Comparison of ENCODE assay signal across 1 fruit fly cellular context in the genomic region with DNA sequence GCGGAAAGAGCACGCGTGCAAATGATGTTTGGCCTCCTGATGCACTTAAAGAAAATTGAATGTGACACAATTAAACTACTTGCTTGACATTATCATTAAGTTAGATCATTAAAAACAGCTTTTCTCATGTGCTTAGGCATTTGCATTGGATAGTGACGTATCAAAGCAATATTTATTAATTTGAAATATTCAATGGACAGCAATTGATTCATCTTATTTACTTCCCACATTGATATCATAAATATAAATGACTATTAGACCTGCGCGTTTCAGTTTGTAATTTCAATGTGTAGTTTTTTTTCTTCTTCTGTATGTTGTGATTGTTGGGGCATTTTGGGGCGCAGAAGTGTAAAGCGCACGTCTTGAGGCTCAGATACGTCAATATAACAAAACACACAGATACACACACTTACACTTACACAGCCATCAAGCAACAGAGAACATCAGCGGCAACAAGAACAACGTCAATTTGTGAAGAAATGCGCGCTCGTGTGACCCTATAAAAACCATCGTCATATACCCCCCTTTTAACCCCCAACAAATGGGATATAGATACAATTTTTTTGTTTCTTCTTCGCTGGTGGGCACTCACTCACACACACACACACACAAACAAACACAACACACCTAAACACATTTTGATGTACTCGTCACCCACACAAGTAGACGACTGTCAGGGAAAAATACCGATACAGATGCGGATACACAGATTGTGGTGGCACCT.
TF ChIP-seq lines count a peak whose summit lies in the region.

No protein-coding gene starts in this region.

TF ChIP-seq in whole organism, embryonic, 481 proteins besides CTCF, POLR2A, EP300 and RAD21 (continued from another document and continues in another):
- TF ChIP-seq CG32532 (GFP tag; IDR thresholded peaks at IDR 0.05; lab: Robert Waterston, UW) (peak; percentile 46; the same call in 1 of the 2 replicates), CG3163 (GFP tag; optimal IDR thresholded peaks at IDR 0.05; lab: Kevin White, UChicago) (peak; percentile 24), ssp (GFP tag; IDR thresholded peaks at IDR 0.05; lab: Robert Waterston, UW) (peak; percentile 58), Awh (GFP tag; IDR thresholded peaks at IDR 0.05; lab: Robert Waterston, UW) (peak; percentile 71), Abd-B (GFP tag; optimal IDR thresholded peaks at IDR 0.05; lab: Kevin White, UChicago) (peak; percentile 60), CG7745 (tag; optimal IDR thresholded peaks at IDR 0.05; lab: Kevin White, UChicago) (no peak), Bdp1 (GFP tag; optimal IDR thresholded peaks at IDR 0.05; lab: Kevin White, UChicago) (peak; percentile 14), Camta (GFP tag; optimal IDR thresholded peaks at IDR 0.05; lab: Kevin White, UChicago) (peak; percentile 47), CG4360 (GFP tag; IDR thresholded peaks at IDR 0.05; lab: Robert Waterston, UW) (peak; percentile 20; the same call in 1 of the 2 replicates), Gsc (GFP tag; IDR thresholded peaks at IDR 0.05; lab: Robert Waterston, UW) (no peak), Bgb (GFP tag; IDR thresholded peaks at IDR 0.05; lab: Robert Waterston, UW; ENCODE audit: partially characterized antibody) (no peak), CG11696 (GFP tag; IDR thresholded peaks at IDR 0.05; lab: Robert Waterston, UW) (no peak), Lim3 (GFP tag; IDR thresholded peaks at IDR 0.05; lab: Robert Waterston, UW) (no peak), D19A (tag; optimal IDR thresholded peaks at IDR 0.05; lab: Kevin White, UChicago) (peak; percentile 71), Fer3 (tag; optimal IDR thresholded peaks at IDR 0.05; lab: Kevin White, UChicago) (peak; percentile 68), CG3726 (GFP tag; IDR thresholded peaks at IDR 0.05; lab: Robert Waterston, UW) (0 out of 3 replicates have a peak, but pooled peaks have one; percentile 37), pros (GFP tag; optimal IDR thresholded peaks at IDR 0.05; lab: Kevin White, UChicago) (peak; percentile 18), chn (GFP tag; optimal IDR thresholded peaks at IDR 0.05; lab: Kevin White, UChicago) (peak; percentile 74), CG11456 (GFP tag; IDR thresholded peaks at IDR 0.05; lab: Robert Waterston, UW) (0 out of 3 replicates have a peak, but pooled peaks have one; percentile 48), Mes4 (GFP tag; optimal IDR thresholded peaks at IDR 0.05; lab: Kevin White, UChicago) (peak; percentile 48), CG8089 (GFP tag; optimal IDR thresholded peaks at IDR 0.05; lab: Kevin White, UChicago) (peak; percentile 9), Hand (GFP tag; optimal IDR thresholded peaks at IDR 0.05; lab: Kevin White, UChicago) (peak; percentile 67), CG34224 (GFP tag; IDR thresholded peaks at IDR 0.05; lab: Robert Waterston, UW; ENCODE audit: partially characterized antibody) (no peak), stwl (tag; optimal IDR thresholded peaks at IDR 0.05; lab: Kevin White, UChicago) (no peak), en (GFP tag; optimal IDR thresholded peaks at IDR 0.05; lab: Kevin White, UChicago) (peak; percentile 53), ham (GFP tag; IDR thresholded peaks at IDR 0.05; lab: Robert Waterston, UW) (no peak), CG9797 (GFP tag; optimal IDR thresholded peaks at IDR 0.05; lab: Kevin White, UChicago) (no peak), bsh (GFP tag; optimal IDR thresholded peaks at IDR 0.05; lab: Kevin White, UChicago) (peak; percentile 22 to 82), Stat92E (GFP tag; optimal IDR thresholded peaks at IDR 0.05; lab: Kevin White, UChicago) (no peak), CG17829 (tag; optimal IDR thresholded peaks at IDR 0.05; lab: Kevin White, UChicago) (peak; percentile 72), Usf (GFP tag; optimal IDR thresholded peaks at IDR 0.05; lab: Kevin White, UChicago) (peak; percentile 20), sc (optimal IDR thresholded peaks at IDR 0.05; lab: Kevin White, UChicago) (no peak), sc (GFP tag; optimal IDR thresholded peaks at IDR 0.05; lab: Kevin White, UChicago) (peak; percentile 54), CG7357 (GFP tag; IDR thresholded peaks at IDR 0.05; lab: Robert Waterston, UW) (peak; percentile 36; the same call in 1 of the 3 replicates), CG8924 (tag; optimal IDR thresholded peaks at IDR 0.05; lab: Kevin White, UChicago) (peak; percentile 80), CG4820 (GFP tag; optimal IDR thresholded peaks at IDR 0.05; lab: Kevin White, UChicago) (peak; percentile 70), org-1 (GFP tag; optimal IDR thresholded peaks at IDR 0.05; lab: Kevin White, UChicago) (peak; percentile 69), gro (GFP tag; optimal IDR thresholded peaks at IDR 0.05; lab: Kevin White, UChicago) (peak; percentile 12), CG16815 (GFP tag; optimal IDR thresholded peaks at IDR 0.05; lab: Kevin White, UChicago) (peak; percentile 32), hb (GFP tag; IDR thresholded peaks at IDR 0.05; lab: Robert Waterston, UW; ENCODE audit: partially characterized antibody) (no peak), jigr1 (GFP tag; IDR thresholded peaks at IDR 0.05; lab: Robert Waterston, UW) (peak; percentile 57; the same call in 1 of the 3 replicates), Ssrp (tag; optimal IDR thresholded peaks at IDR 0.05; lab: Kevin White, UChicago) (peak; percentile 72), br (optimal IDR thresholded peaks at IDR 0.05; lab: Kevin White, UChicago) (no peak), CG11723 (GFP tag; optimal IDR thresholded peaks at IDR 0.05; lab: Kevin White, UChicago) (peak; percentile 56), CG17359 (tag; optimal IDR thresholded peaks at IDR 0.05; lab: Kevin White, UChicago) (peak; percentile 74), CG4707 (GFP tag; optimal IDR thresholded peaks at IDR 0.05; lab: Kevin White, UChicago) (peak; percentile 37), CG3847 (GFP tag; IDR thresholded peaks at IDR 0.05; lab: Robert Waterston, UW) (peak; percentile 57), Drgx (GFP tag; IDR thresholded peaks at IDR 0.05; lab: Robert Waterston, UW) (0 out of 2 replicates have a peak, but pooled peaks have one; percentile 19), CG10267 (tag; optimal IDR thresholded peaks at IDR 0.05; lab: Kevin White, UChicago) (peak; percentile 66), CG6683 (GFP tag; optimal IDR thresholded peaks at IDR 0.05; lab: Kevin White, UChicago) (peak; percentile 45), CG14860 (GFP tag; IDR thresholded peaks at IDR 0.05; lab: Robert Waterston, UW; ENCODE audit: partially characterized antibody) (no peak), sima (GFP tag; optimal IDR thresholded peaks at IDR 0.05; lab: Kevin White, UChicago) (no peak), zen2 (GFP tag; IDR thresholded peaks at IDR 0.05; lab: Robert Waterston, UW; ENCODE audit: partially characterized antibody) (no peak), Ptx1 (GFP tag; IDR thresholded peaks at IDR 0.05; lab: Robert Waterston, UW) (peak; percentile 77), zfh1 (GFP tag; IDR thresholded peaks at IDR 0.05; lab: Robert Waterston, UW) (peak; percentile 56; the same call in 2 of the 3 replicates), CG17568 (GFP tag; optimal IDR thresholded peaks at IDR 0.05; lab: Kevin White, UChicago) (peak; percentile 63), CG18476 (GFP tag; optimal IDR thresholded peaks at IDR 0.05; lab: Kevin White, UChicago) (peak; percentile 62), CG31441 (GFP tag; IDR thresholded peaks at IDR 0.05; lab: Robert Waterston, UW) (peak; percentile 77), jing (GFP tag; optimal IDR thresholded peaks at IDR 0.05; lab: Kevin White, UChicago) (peak; percentile 58), Doc2 (GFP tag; IDR thresholded peaks at IDR 0.05; lab: Robert Waterston, UW) (peak; percentile 17; the same call in 1 of the 2 replicates), bowl (GFP tag; IDR thresholded peaks at IDR 0.05; lab: Robert Waterston, UW) (no peak), sr (GFP tag; IDR thresholded peaks at IDR 0.05; lab: Robert Waterston, UW) (no peak), unpg (GFP tag; optimal IDR thresholded peaks at IDR 0.05; lab: Kevin White, UChicago) (peak; percentile 82), sens-2 (GFP tag; IDR thresholded peaks at IDR 0.05; lab: Robert Waterston, UW) (no peak), D (optimal IDR thresholded peaks at IDR 0.05; lab: Kevin White, UChicago) (no peak), D (GFP tag; optimal IDR thresholded peaks at IDR 0.05; lab: Kevin White, UChicago) (peak; percentile 82), Doc3 (GFP tag; IDR thresholded peaks at IDR 0.05; lab: Robert Waterston, UW; ENCODE audit: partially characterized antibody) (no peak), ATbp (GFP tag; optimal IDR thresholded peaks at IDR 0.05; lab: Kevin White, UChicago) (peak; percentile 81), Myb (GFP tag; optimal IDR thresholded peaks at IDR 0.05; lab: Kevin White, UChicago) (peak; percentile 25), psq (GFP tag; optimal IDR thresholded peaks at IDR 0.05; lab: Kevin White, UChicago) (no peak), CG10366 (GFP tag; IDR thresholded peaks at IDR 0.05; lab: Robert Waterston, UW) (peak; percentile 54), Chrac-16 (GFP tag; optimal IDR thresholded peaks at IDR 0.05; lab: Kevin White, UChicago) (peak; percentile 53), CG6254 (GFP tag; optimal IDR thresholded peaks at IDR 0.05; lab: Kevin White, UChicago) (peak; percentile 54), salm (tag; optimal IDR thresholded peaks at IDR 0.05; lab: Kevin White, UChicago) (no peak), CG4424 (GFP tag; optimal IDR thresholded peaks at IDR 0.05; lab: Kevin White, UChicago) (peak; percentile 75), phol (tag; optimal IDR thresholded peaks at IDR 0.05; lab: Kevin White, UChicago) (peak; percentile 86), CG7987 (GFP tag; optimal IDR thresholded peaks at IDR 0.05; lab: Kevin White, UChicago) (no peak), fd64A (GFP tag; optimal IDR thresholded peaks at IDR 0.05; lab: Kevin White, UChicago) (no peak), CG6813 (GFP tag; optimal IDR thresholded peaks at IDR 0.05; lab: Kevin White, UChicago) (peak; percentile 15), oc (tag; optimal IDR thresholded peaks at IDR 0.05; lab: Kevin White, UChicago) (peak; percentile 28), nerfin-2 (GFP tag; IDR thresholded peaks at IDR 0.05; lab: Robert Waterston, UW; ENCODE audit: partially characterized antibody) (no peak), pfk (GFP tag; optimal IDR thresholded peaks at IDR 0.05; lab: Kevin White, UChicago) (no peak), Ravus (GFP tag; IDR thresholded peaks at IDR 0.05; lab: Robert Waterston, UW) (no peak; the same call in 1 of the 2 replicates), CG18764 (GFP tag; optimal IDR thresholded peaks at IDR 0.05; lab: Kevin White, UChicago) (peak; percentile 63), Lpt (GFP tag; optimal IDR thresholded peaks at IDR 0.05; lab: Kevin White, UChicago) (no peak), Dip2 (GFP tag; IDR thresholded peaks at IDR 0.05; lab: Robert Waterston, UW) (no peak), hth (optimal IDR thresholded peaks at IDR 0.05; lab: Kevin White, UChicago) (no peak), CG10654 (GFP tag; optimal IDR thresholded peaks at IDR 0.05; lab: Kevin White, UChicago) (peak; percentile 45), CG10543 (GFP tag; optimal IDR thresholded peaks at IDR 0.05; lab: Kevin White, UChicago) (no peak), CG3995 (GFP tag; optimal IDR thresholded peaks at IDR 0.05; lab: Kevin White, UChicago) (no peak), sqz (GFP tag; optimal IDR thresholded peaks at IDR 0.05; lab: Kevin White, UChicago) (peak; percentile 32), CG12071 (GFP tag; optimal IDR thresholded peaks at IDR 0.05; lab: Kevin White, UChicago) (peak; percentile 49), aop (GFP tag; IDR thresholded peaks at IDR 0.05; lab: Robert Waterston, UW) (no peak), CG12659 (GFP tag; optimal IDR thresholded peaks at IDR 0.05; lab: Kevin White, UChicago) (peak; percentile 71), Six4 (GFP tag; optimal IDR thresholded peaks at IDR 0.05; lab: Kevin White, UChicago) (peak; percentile 36), CG8478 (optimal IDR thresholded peaks at IDR 0.05; lab: Kevin White, UChicago) (no peak), Mad (GFP tag; optimal IDR thresholded peaks at IDR 0.05; lab: Kevin White, UChicago) (peak; percentile 47), Nf-YB (GFP tag; optimal IDR thresholded peaks at IDR 0.05; lab: Kevin White, UChicago) (peak; percentile 21), CG1832 (GFP tag; optimal IDR thresholded peaks at IDR 0.05; lab: Kevin White, UChicago) (no peak), hkb (optimal IDR thresholded peaks at IDR 0.05; lab: Kevin White, UChicago) (no peak), hkb (GFP tag; IDR thresholded peaks at IDR 0.05; lab: Robert Waterston, UW) (peak; percentile 81), Dref (GFP tag; IDR thresholded peaks at IDR 0.05; lab: Robert Waterston, UW) (no peak), dpn (GFP tag; optimal IDR thresholded peaks at IDR 0.05; lab: Kevin White, UChicago) (peak; percentile 61 to 63), Hsf (GFP tag; optimal IDR thresholded peaks at IDR 0.05; lab: Kevin White, UChicago) (peak; percentile 72), nom (GFP tag; optimal IDR thresholded peaks at IDR 0.05; lab: Kevin White, UChicago) (no peak), usp (GFP tag; optimal IDR thresholded peaks at IDR 0.05; lab: Kevin White, UChicago) (no peak), CG42726 (GFP tag; IDR thresholded peaks at IDR 0.05; lab: Robert Waterston, UW; ENCODE audit: partially characterized antibody) (no peak), dimm (GFP tag; IDR thresholded peaks at IDR 0.05; lab: Robert Waterston, UW) (no peak), Med (GFP tag; lab: Kevin White, UChicago) (peak; percentile 93), Ada2b (GFP tag; IDR thresholded peaks at IDR 0.05; lab: Robert Waterston, UW) (peak; percentile 27; the same call in 1 of the 2 replicates), Adf1 (GFP tag; IDR thresholded peaks at IDR 0.05; lab: Robert Waterston, UW) (no peak), onecut (GFP tag; IDR thresholded peaks at IDR 0.05; lab: Robert Waterston, UW) (peak; percentile 35), row (GFP tag; IDR thresholded peaks at IDR 0.05; lab: Robert Waterston, UW) (peak; percentile 77), gcm (GFP tag; optimal IDR thresholded peaks at IDR 0.05; lab: Kevin White, UChicago) (peak; percentile 65), CG11085 (GFP tag; IDR thresholded peaks at IDR 0.05; lab: Robert Waterston, UW) (no peak), stc (GFP tag; IDR thresholded peaks at IDR 0.05; lab: Robert Waterston, UW) (peak; percentile 57), knrl (GFP tag; IDR thresholded peaks at IDR 0.05; lab: Robert Waterston, UW; ENCODE audit: partially characterized antibody) (no peak), vvl (GFP tag; IDR thresholded peaks at IDR 0.05; lab: Robert Waterston, UW) (peak; percentile 74), Kr (GFP tag; optimal IDR thresholded peaks at IDR 0.05; lab: Kevin White, UChicago) (no peak), chinmo (GFP tag; IDR thresholded peaks at IDR 0.05; lab: Robert Waterston, UW; ENCODE audit: partially characterized antibody) (0 out of 4 replicates have a peak, but pooled peaks have one; percentile 13), CG16813 (GFP tag; IDR thresholded peaks at IDR 0.05; lab: Robert Waterston, UW; ENCODE audit: partially characterized antibody) (no peak), grn (GFP tag; optimal IDR thresholded peaks at IDR 0.05; lab: Kevin White, UChicago) (no peak)
